Worm (Caenorhabditis elegans) whole organism, L4 larva: ENCODE results near the gene str-149.

Experiments
- F37D6.2 ChIP-seq: sonication (generic microtip); optimal IDR thresholded peaks from 2 replicates; lab custom pipeline; 2016; ENCODE audit warnings: mild to moderate bottlenecking, missing genetic modification characterization, missing compliant biosample characterization
- F49E8.2 ChIP-seq: sonication (generic microtip); optimal IDR thresholded peaks from 2 replicates; lab custom pipeline; 2016; ENCODE audit warnings: missing compliant biosample characterization, mild to moderate bottlenecking, missing genetic modification characterization, borderline replicate concordance
- R02D3.7 ChIP-seq: fragments of 150-350 bp; sonication (generic microtip); optimal IDR thresholded peaks from 3 replicates; lab custom pipeline; 2014; ENCODE audit warnings: missing biosample characterization, missing genetic modification characterization
- T20F7.1 ChIP-seq: fragments of 200-800 bp; sonication (Bioruptor generic); optimal IDR thresholded peaks from 2 replicates; lab custom pipeline; 2018; ENCODE audit warnings: mild to moderate bottlenecking, missing genetic modification characterization, missing compliant biosample characterization
- ZK337.2 ChIP-seq: fragments of 200-800 bp; sonication (Bioruptor generic); IDR thresholded peaks from 2 replicates; pipeline ENCODE4 v1.3.6; 2022; ENCODE audit warnings: missing genetic modification reagents, missing genetic modification characterization, missing compliant biosample characterization
- aly-2 ChIP-seq: sonication (generic microtip); optimal IDR thresholded peaks from 2 replicates; lab custom pipeline; 2018; ENCODE audit warnings: missing biosample characterization, missing genetic modification characterization
- arid-1 ChIP-seq: fragments of 200-800 bp; sonication (Bioruptor generic); conservative IDR thresholded peaks from 2 replicates; pipeline ENCODE4 v1.3.6; 2022; ENCODE audit warnings: missing genetic modification reagents, missing genetic modification characterization, missing compliant biosample characterization
- ceh-20 ChIP-seq: fragments of 200-800 bp; sonication (Bioruptor generic); IDR thresholded peaks from 2 replicates; pipeline ENCODE4 v1.3.6; 2022; ENCODE audit warnings: missing genetic modification reagents, missing genetic modification characterization, missing compliant biosample characterization
- ceh-28 ChIP-seq: fragments of 150-350 bp; optimal IDR thresholded peaks from 2 replicates; lab custom pipeline; 2014; ENCODE audit warnings: missing biosample characterization, missing genetic modification reagents, missing genetic modification characterization
- ces-1 ChIP-seq: fragments of 150-350 bp; sonication (generic microtip); optimal IDR thresholded peaks from 4 replicates; lab custom pipeline; 2014; ENCODE audit warnings: missing biosample characterization, missing genetic modification reagents, missing genetic modification characterization
- daf-8 ChIP-seq: fragments of 200-800 bp; sonication (Bioruptor generic); IDR thresholded peaks from 2 replicates; pipeline ENCODE4 v1.3.6; 2022; ENCODE audit warnings: missing genetic modification characterization, missing compliant biosample characterization
- duxl-1 ChIP-seq: sonication (generic microtip); optimal IDR thresholded peaks from 2 replicates; lab custom pipeline; 2016; ENCODE audit warnings: mild to moderate bottlenecking, missing genetic modification characterization, moderate library complexity, missing compliant biosample characterization; ENCODE audit not compliant: poor library complexity
- egl-27 ChIP-seq: sonication (generic microtip); optimal IDR thresholded peaks from 3 replicates; lab custom pipeline; 2017; ENCODE audit warnings: missing biosample characterization, missing genetic modification reagents, missing genetic modification characterization
- egl-43 ChIP-seq: fragments of 200-800 bp; sonication (Bioruptor generic); IDR thresholded peaks from 2 replicates; pipeline ENCODE4 v1.3.6; 2022; ENCODE audit warnings: missing genetic modification reagents, missing genetic modification characterization, missing compliant biosample characterization
- fkh-10 ChIP-seq: fragments of 150-350 bp; optimal IDR thresholded peaks from 2 replicates; lab custom pipeline; 2014; ENCODE audit warnings: missing biosample characterization, missing genetic modification reagents, missing genetic modification characterization
- gei-8 ChIP-seq: fragments of 200-800 bp; sonication (Bioruptor generic); optimal IDR thresholded peaks from 2 replicates; lab custom pipeline; 2018; ENCODE audit warnings: mild to moderate bottlenecking, missing genetic modification characterization, missing compliant biosample characterization
- hif-1 ChIP-seq, 2 experiments: sonication (generic microtip); optimal IDR thresholded peaks; 2 replicates each; lab custom pipeline; 2016 to 2017; ENCODE audit warnings: missing compliant biosample characterization in 2 of 2, missing genetic modification characterization in 2 of 2, missing genetic modification reagents in 2 of 2, missing genotype in 2 of 2, mild to moderate bottlenecking in 1 of 2
- lim-7 ChIP-seq: fragments of 200-800 bp; sonication (Bioruptor generic); IDR thresholded peaks from 2 replicates; pipeline ENCODE4 v1.3.6; 2022; ENCODE audit warnings: missing genetic modification characterization, missing compliant biosample characterization
- lin-1 ChIP-seq: fragments of 200-800 bp; sonication (Bioruptor generic); IDR thresholded peaks from 2 replicates; pipeline ENCODE4 v1.3.6; 2022; ENCODE audit warnings: missing genetic modification reagents, missing genetic modification characterization, missing compliant biosample characterization
- lin-13 ChIP-seq: fragments of 150-350 bp; optimal IDR thresholded peaks from 2 replicates; lab custom pipeline; 2014; ENCODE audit warnings: missing biosample characterization, missing genetic modification reagents, missing genetic modification characterization
- lin-29 ChIP-seq: fragments of 200-800 bp; sonication (Bioruptor generic); IDR thresholded peaks from 2 replicates; pipeline ENCODE4 v1.3.6; 2022; ENCODE audit warnings: missing genetic modification reagents, missing genetic modification characterization, missing compliant biosample characterization
- lir-3 ChIP-seq: sonication (generic microtip); optimal IDR thresholded peaks from 2 replicates; lab custom pipeline; 2016; ENCODE audit warnings: mild to moderate bottlenecking, missing genetic modification characterization, missing compliant biosample characterization
- lsy-2 ChIP-seq, 2 experiments: fragments of 150-350 bp in 1 of 2; sonication (generic microtip) in 1 of 2; optimal IDR thresholded peaks; 2 replicates each; lab custom pipeline; 2014 to 2017; ENCODE audit warnings: missing biosample characterization in 2 of 2, missing genetic modification characterization in 2 of 2
- madf-5 ChIP-seq, 2 experiments: fragments of 200-800 bp; sonication (Bioruptor generic); IDR thresholded peaks; 2 replicates each; pipeline ENCODE4 v1.3.6; 2022; ENCODE audit warnings: missing compliant biosample characterization in 2 of 2, missing genetic modification characterization in 2 of 2
- mep-1 ChIP-seq: fragments of 150-350 bp; sonication (generic microtip); optimal IDR thresholded peaks from 3 replicates; lab custom pipeline; 2014; ENCODE audit warnings: missing biosample characterization, missing genetic modification characterization
- nhr-10 ChIP-seq: fragments of 150-350 bp; optimal IDR thresholded peaks from 2 replicates; lab custom pipeline; 2014; ENCODE audit warnings: missing biosample characterization, missing genetic modification characterization
- nhr-41 ChIP-seq: fragments of 200-800 bp; sonication (Bioruptor generic); IDR thresholded peaks from 2 replicates; pipeline ENCODE4 v1.3.6; 2022; ENCODE audit warnings: missing genetic modification reagents, missing genetic modification characterization, missing compliant biosample characterization
- nhr-76 ChIP-seq: fragments of 150-350 bp; optimal IDR thresholded peaks from 2 replicates; lab custom pipeline; 2014; ENCODE audit warnings: missing biosample characterization, missing genetic modification characterization
- pha-4 ChIP-seq, 2 experiments: fragments of 150-350 bp in 1 of 2; fragments of 200-800 bp in 1 of 2; sonication (Bioruptor generic) in 1 of 2; IDR thresholded peaks in 1 of 2; optimal IDR thresholded peaks in 1 of 2; 2 replicates each; pipeline versions ENCODE4 v1.3.6 to Lab custom; 2014 to 2022; ENCODE audit warnings: missing genetic modification characterization in 2 of 2, missing genetic modification reagents in 2 of 2, missing biosample characterization in 1 of 2, missing compliant biosample characterization in 1 of 2
- php-3 ChIP-seq: fragments of 200-800 bp; sonication (Bioruptor generic); IDR thresholded peaks from 2 replicates; pipeline ENCODE4 v1.3.6; 2022; ENCODE audit warnings: missing genetic modification reagents, missing genetic modification characterization, missing compliant biosample characterization
- rbr-2 ChIP-seq: sonication (generic microtip); optimal IDR thresholded peaks from 2 replicates; lab custom pipeline; 2016; ENCODE audit warnings: missing genotype, missing genetic modification characterization, missing compliant biosample characterization
- set-16 ChIP-seq: fragments of 200-800 bp; sonication (Bioruptor generic); IDR thresholded peaks from 2 replicates; pipeline ENCODE4 v1.3.6; 2022; ENCODE audit warnings: missing genetic modification reagents, missing genetic modification characterization, missing compliant biosample characterization
- skn-1 ChIP-seq: fragments of 150-350 bp; optimal IDR thresholded peaks from 2 replicates; lab custom pipeline; 2014; ENCODE audit warnings: missing biosample characterization, missing genetic modification characterization
- tag-97 ChIP-seq: fragments of 200-800 bp; sonication (Bioruptor generic); IDR thresholded peaks from 2 replicates; pipeline ENCODE4 v1.3.6; 2022; ENCODE audit warnings: missing genetic modification characterization, missing compliant biosample characterization
- unc-130 ChIP-seq: sonication (generic microtip); optimal IDR thresholded peaks from 2 replicates; lab custom pipeline; 2016; ENCODE audit warnings: missing genetic modification reagents, missing genetic modification characterization, missing compliant biosample characterization
- unc-62 ChIP-seq, 3 experiments: fragments of 150-350 bp in 1 of 3; sonication (generic microtip); optimal IDR thresholded peaks in 2 of 3; peaks in 1 of 3; 1 replicate in 1 of 3; 2 replicates in 2 of 3; lab custom pipeline; 2014 to 2017; ENCODE audit warnings: missing biosample characterization in 3 of 3, missing genetic modification characterization in 3 of 3, missing genetic modification reagents in 3 of 3, missing genotype in 1 of 3
- zfp-3 ChIP-seq: fragments of 200-800 bp; sonication (Bioruptor generic); conservative IDR thresholded peaks from 2 replicates; pipeline ENCODE4 v1.3.6; 2022; ENCODE audit warnings: missing genetic modification reagents, missing genetic modification characterization, missing compliant biosample characterization
- zip-11 ChIP-seq: fragments of 200-800 bp; sonication (Bioruptor generic); IDR thresholded peaks from 2 replicates; pipeline ENCODE4 v1.3.6; 2022; ENCODE audit warnings: missing genetic modification characterization, missing compliant biosample characterization
- ztf-7 ChIP-seq: fragments of 150-350 bp; optimal IDR thresholded peaks from 2 replicates; lab custom pipeline; 2014; ENCODE audit warnings: missing biosample characterization, missing genetic modification characterization

The str-149 gene

DNA sequence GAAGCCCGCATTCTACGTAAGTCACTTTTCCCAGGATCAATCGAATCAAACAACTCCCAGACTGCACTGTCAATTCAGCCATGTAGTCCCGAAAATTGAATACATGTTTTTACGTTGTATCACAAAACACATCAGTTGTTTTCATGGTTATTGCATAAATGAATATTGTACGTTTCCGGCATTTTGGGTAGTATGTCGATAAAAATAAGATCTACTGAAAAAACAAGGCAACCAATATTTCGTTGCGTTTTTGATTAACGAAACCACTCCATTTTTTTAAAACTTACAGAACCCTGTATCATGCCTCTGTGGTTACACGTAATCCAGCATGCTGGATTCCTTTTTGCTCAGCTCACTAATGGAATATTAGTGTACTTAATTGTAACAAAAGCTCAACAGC is at the start of gene str-149:
Gene str-149 (plus strand): TSS at position 301 of the 400 bp plus-strand sequence.
- TF ChIP-seq php-3 = no peak
- TF ChIP-seq ztf-7 (tag; lab: Kevin White, UChicago) = no peak
- TF ChIP-seq unc-62 (GFP tag; optimal IDR thresholded peaks at IDR 0.05 in 1 of 2; lab: Kevin White, UChicago) = no peak
- TF ChIP-seq unc-62 (tag; optimal IDR thresholded peaks at IDR 0.05; lab: Kevin White, UChicago) = no peak
- no peak for TF ChIP-seq fkh-10 (GFP tag; lab: Kevin White, UChicago)
- TF ChIP-seq ceh-28 (tag; lab: Kevin White, UChicago) = no peak
- TF ChIP-seq daf-8 (GFP tag; lab: Robert Waterston, UW) = no peak
- no peak for TF ChIP-seq F49E8.2 (tag; lab: Kevin White, UChicago)
- no peak for TF ChIP-seq nhr-41
- no peak for TF ChIP-seq nhr-76 (tag; lab: Kevin White, UChicago)
- TF ChIP-seq, all 104 proteins: peak for 0

DNA sequence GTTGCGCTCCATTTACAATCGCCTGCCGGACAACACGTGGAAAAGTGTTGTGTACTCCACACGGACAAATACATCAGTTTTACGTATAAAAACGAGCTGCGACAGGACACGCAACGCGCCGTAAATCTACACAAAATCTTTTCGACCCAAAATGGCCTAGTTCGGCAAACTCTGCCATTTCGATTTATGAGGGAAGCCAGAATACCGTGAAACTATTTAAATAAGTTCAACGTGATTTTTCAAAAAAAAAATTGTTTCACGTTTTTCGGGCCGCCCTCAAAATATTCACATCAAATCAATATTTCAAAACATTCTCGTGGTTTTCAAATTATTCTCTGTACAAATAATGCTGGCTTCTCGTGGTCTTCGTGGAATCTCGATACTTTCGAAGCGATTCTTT is 46.4 kb upstream of the str-149 start, which contains the start of gene F36D3.8:
Gene F36D3.8 (plus strand): TSS at position 301 of the 400 bp plus-strand sequence.
- TF ChIP-seq lir-3 (tag; lab: Kevin White, UChicago) = no peak
- TF ChIP-seq set-16 (GFP tag; lab: Robert Waterston, UW) = no peak
- TF ChIP-seq ZK337.2 (GFP tag; lab: Robert Waterston, UW) = 0 out of 2 replicates have a peak, but pooled peaks have one; percentile 8
- no peak for TF ChIP-seq F37D6.2 (tag; lab: Kevin White, UChicago)

DNA sequence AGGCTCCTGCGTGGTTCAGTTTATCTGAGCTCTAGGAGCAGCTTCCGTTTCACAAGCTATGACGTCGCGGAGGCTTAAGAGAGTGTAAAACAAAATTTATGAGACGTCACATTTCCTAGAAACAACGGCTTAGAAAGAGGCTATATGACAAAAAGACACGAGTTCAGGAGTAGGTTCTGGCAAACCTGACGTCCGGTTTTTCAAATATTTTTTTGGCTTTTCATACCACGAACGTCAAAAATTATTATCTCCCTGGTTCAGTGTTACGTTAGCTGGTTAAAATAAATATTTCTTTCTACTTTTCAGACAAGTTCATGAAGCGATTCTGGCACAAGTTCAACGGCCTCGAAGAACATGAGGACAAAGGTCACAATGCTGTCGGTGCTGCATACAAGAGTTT is 45.5 kb upstream of the str-149 start, which contains the start of gene F36D3.16:
Gene F36D3.16 (plus strand): TSS at position 301 of the 400 bp plus-strand sequence.
- no peak for TF ChIP-seq aly-2
- no peak for TF ChIP-seq unc-130 (GFP tag; lab: Kevin White, UChicago)
- TF ChIP-seq egl-27 (tag; lab: Kevin White, UChicago) = no peak
- TF ChIP-seq skn-1 (tag; lab: Kevin White, UChicago) = no peak
- no peak for TF ChIP-seq duxl-1 (tag; lab: Kevin White, UChicago)
- no peak for TF ChIP-seq rbr-2 (tag; lab: Kevin White, UChicago)
- TF ChIP-seq nhr-10 (tag; lab: Kevin White, UChicago) = no peak
- no peak for TF ChIP-seq hif-1 (tag; optimal IDR thresholded peaks at IDR 0.05; lab: Kevin White, UChicago)
- no peak for TF ChIP-seq madf-5 (GFP tag; IDR thresholded peaks at IDR 0.05; lab: Robert Waterston, UW)
- TF ChIP-seq T20F7.1 (GFP tag; lab: Kevin White, UChicago) = no peak
- no peak for TF ChIP-seq mep-1
- no peak for TF ChIP-seq ceh-20 (GFP tag; lab: Robert Waterston, UW)
- no peak for TF ChIP-seq R02D3.7 (tag; lab: Kevin White, UChicago)
- TF ChIP-seq tag-97 = no peak
- TF ChIP-seq lin-13 (GFP tag; lab: Kevin White, UChicago) = no peak
- TF ChIP-seq ces-1 (GFP tag; lab: Kevin White, UChicago) = no peak
- TF ChIP-seq lsy-2 (tag; optimal IDR thresholded peaks at IDR 0.05; lab: Kevin White, UChicago) = no peak
- no peak for TF ChIP-seq arid-1 (GFP tag; lab: Robert Waterston, UW)

DNA sequence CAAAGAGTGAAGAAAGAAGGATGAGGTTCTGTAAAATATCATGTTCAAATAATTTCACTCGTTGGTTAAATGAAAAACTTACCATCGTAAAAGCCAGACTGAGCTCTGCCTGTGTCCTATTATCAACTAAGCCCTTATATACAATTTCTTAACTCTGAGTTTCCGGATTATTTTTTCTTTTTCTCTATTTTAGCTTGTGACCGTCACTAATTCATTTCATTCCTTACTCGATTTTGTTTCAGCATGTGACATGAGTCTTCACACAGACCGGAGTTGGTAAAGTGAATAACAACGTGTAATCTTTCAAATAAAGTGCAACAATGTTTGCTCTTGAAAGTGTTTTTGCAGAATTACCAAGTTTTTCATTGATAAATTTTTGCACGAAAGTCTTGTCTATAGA is 39.3 kb upstream of the str-149 start, which contains the start of gene cpr-2:
Gene cpr-2 (minus strand): TSS at position 101 of the 400 bp plus-strand sequence.
- no peak for TF ChIP-seq lin-1 (GFP tag; lab: Robert Waterston, UW)
- no peak for TF ChIP-seq arid-1 (GFP tag; lab: Robert Waterston, UW)
- TF ChIP-seq zip-11 (GFP tag; lab: Robert Waterston, UW) = no peak
- TF ChIP-seq pha-4 (GFP tag; IDR thresholded peaks at IDR 0.05; lab: Robert Waterston, UW) = no peak
- no peak for TF ChIP-seq pha-4 (tag; optimal IDR thresholded peaks at IDR 0.05; lab: Kevin White, UChicago)
- TF ChIP-seq lin-13 (GFP tag; lab: Kevin White, UChicago) = no peak
- TF ChIP-seq duxl-1 (tag; lab: Kevin White, UChicago) = no peak
- TF ChIP-seq egl-43 = no peak
- no peak for TF ChIP-seq zfp-3 (GFP tag; lab: Robert Waterston, UW)
- no peak for TF ChIP-seq lim-7 (GFP tag; lab: Robert Waterston, UW)
- no peak for TF ChIP-seq lsy-2 (tag; optimal IDR thresholded peaks at IDR 0.05; lab: Kevin White, UChicago)
- no peak for TF ChIP-seq gei-8
- no peak for TF ChIP-seq lin-29
